Worm (Caenorhabditis elegans) whole organism, L4 larva: ENCODE data around the gene M03A1.8.

Experiments
- F49E8.2 ChIP-seq: sonication (generic microtip); optimal IDR thresholded peaks from 2 replicates; lab custom pipeline; 2016; ENCODE audit warnings: missing compliant biosample characterization, mild to moderate bottlenecking, missing genetic modification characterization, borderline replicate concordance
- T20F7.1 ChIP-seq: fragments of 200-800 bp; sonication (Bioruptor generic); optimal IDR thresholded peaks from 2 replicates; lab custom pipeline; 2018; ENCODE audit warnings: mild to moderate bottlenecking, missing genetic modification characterization, missing compliant biosample characterization
- T26A8.4 ChIP-seq: fragments of 200-800 bp; sonication (Bioruptor generic); IDR thresholded peaks from 2 replicates; pipeline ENCODE4 v1.3.6; 2022; ENCODE audit warnings: missing genetic modification characterization, missing compliant biosample characterization
- aha-1 ChIP-seq: fragments of 150-350 bp; peaks from one replicate; lab custom pipeline; 2014; ENCODE audit warnings: missing biosample characterization, missing genetic modification characterization
- aly-2 ChIP-seq: sonication (generic microtip); optimal IDR thresholded peaks from 2 replicates; lab custom pipeline; 2018; ENCODE audit warnings: missing biosample characterization, missing genetic modification characterization
- ceh-20 ChIP-seq: fragments of 200-800 bp; sonication (Bioruptor generic); IDR thresholded peaks from 2 replicates; pipeline ENCODE4 v1.3.6; 2022; ENCODE audit warnings: missing genetic modification reagents, missing genetic modification characterization, missing compliant biosample characterization
- ceh-32 ChIP-seq: sonication (generic microtip); optimal IDR thresholded peaks from 2 replicates; lab custom pipeline; 2016; ENCODE audit warnings: mild to moderate bottlenecking, missing genetic modification characterization, missing compliant biosample characterization; ENCODE audit not compliant: poor library complexity
- ces-1 ChIP-seq: fragments of 150-350 bp; sonication (generic microtip); optimal IDR thresholded peaks from 4 replicates; lab custom pipeline; 2014; ENCODE audit warnings: missing biosample characterization, missing genetic modification reagents, missing genetic modification characterization
- cey-2 ChIP-seq: sonication (generic microtip); optimal IDR thresholded peaks from 3 replicates; lab custom pipeline; 2017; ENCODE audit warnings: missing genetic modification characterization, mild to moderate bottlenecking, missing compliant biosample characterization, antibody characterized with exemption, borderline replicate concordance; ENCODE audit not compliant: insufficient read depth
- dmd-9 ChIP-seq: fragments of 200-800 bp; sonication (Bioruptor generic); IDR thresholded peaks from 2 replicates; pipeline ENCODE4 v1.3.6; 2022; ENCODE audit warnings: missing genetic modification reagents, missing genetic modification characterization, missing compliant biosample characterization
- duxl-1 ChIP-seq: sonication (generic microtip); optimal IDR thresholded peaks from 2 replicates; lab custom pipeline; 2016; ENCODE audit warnings: mild to moderate bottlenecking, missing genetic modification characterization, moderate library complexity, missing compliant biosample characterization; ENCODE audit not compliant: poor library complexity
- egl-43 ChIP-seq: fragments of 200-800 bp; sonication (Bioruptor generic); IDR thresholded peaks from 2 replicates; pipeline ENCODE4 v1.3.6; 2022; ENCODE audit warnings: missing genetic modification reagents, missing genetic modification characterization, missing compliant biosample characterization
- gei-8 ChIP-seq: fragments of 200-800 bp; sonication (Bioruptor generic); optimal IDR thresholded peaks from 2 replicates; lab custom pipeline; 2018; ENCODE audit warnings: mild to moderate bottlenecking, missing genetic modification characterization, missing compliant biosample characterization
- hlh-30 ChIP-seq: sonication (generic microtip); optimal IDR thresholded peaks from 2 replicates; lab custom pipeline; 2017; ENCODE audit warnings: antibody characterized with exemption, mild to moderate bottlenecking, missing genetic modification characterization, missing compliant biosample characterization; ENCODE audit not compliant: insufficient read depth
- hmg-1.1 ChIP-seq: fragments of 200-800 bp; sonication (Bioruptor generic); IDR thresholded peaks from 2 replicates; pipeline ENCODE4 v1.3.6; 2022; ENCODE audit warnings: missing genetic modification reagents, missing genetic modification characterization, missing compliant biosample characterization
- lim-7 ChIP-seq: fragments of 200-800 bp; sonication (Bioruptor generic); IDR thresholded peaks from 2 replicates; pipeline ENCODE4 v1.3.6; 2022; ENCODE audit warnings: missing genetic modification characterization, missing compliant biosample characterization
- lin-15B ChIP-seq: fragments of 150-350 bp; sonication (generic microtip); optimal IDR thresholded peaks from 3 replicates; lab custom pipeline; 2014; ENCODE audit warnings: missing biosample characterization, missing genetic modification characterization
- lin-29 ChIP-seq: fragments of 200-800 bp; sonication (Bioruptor generic); IDR thresholded peaks from 2 replicates; pipeline ENCODE4 v1.3.6; 2022; ENCODE audit warnings: missing genetic modification reagents, missing genetic modification characterization, missing compliant biosample characterization
- lir-3 ChIP-seq: sonication (generic microtip); optimal IDR thresholded peaks from 2 replicates; lab custom pipeline; 2016; ENCODE audit warnings: mild to moderate bottlenecking, missing genetic modification characterization, missing compliant biosample characterization
- madf-5 ChIP-seq, 2 experiments: fragments of 200-800 bp; sonication (Bioruptor generic); IDR thresholded peaks; 2 replicates each; pipeline ENCODE4 v1.3.6; 2022; ENCODE audit warnings: missing compliant biosample characterization in 2 of 2, missing genetic modification characterization in 2 of 2
- mdl-1 ChIP-seq, 2 experiments: fragments of 150-350 bp in 1 of 2; sonication (generic microtip) in 1 of 2; optimal IDR thresholded peaks; 2 replicates each; lab custom pipeline; 2014 to 2017; ENCODE audit warnings: missing biosample characterization in 2 of 2, missing genetic modification characterization in 2 of 2
- mep-1 ChIP-seq: fragments of 150-350 bp; sonication (generic microtip); optimal IDR thresholded peaks from 3 replicates; lab custom pipeline; 2014; ENCODE audit warnings: missing biosample characterization, missing genetic modification characterization
- mxl-2 ChIP-seq: fragments of 200-800 bp; sonication (Bioruptor generic); conservative IDR thresholded peaks from 2 replicates; pipeline ENCODE4 v1.3.6; 2022; ENCODE audit warnings: missing genetic modification reagents, missing genetic modification characterization, missing compliant biosample characterization
- mxl-3 ChIP-seq: fragments of 200-800 bp; sonication (Bioruptor generic); optimal IDR thresholded peaks from 2 replicates; lab custom pipeline; 2018; ENCODE audit warnings: mild to moderate bottlenecking, missing genetic modification characterization, missing compliant biosample characterization
- nhr-11 ChIP-seq: fragments of 150-350 bp; optimal IDR thresholded peaks from 2 replicates; lab custom pipeline; 2014; ENCODE audit warnings: missing biosample characterization, missing genetic modification characterization
- nhr-111 ChIP-seq: fragments of 200-800 bp; sonication (Bioruptor generic); optimal IDR thresholded peaks from 2 replicates; lab custom pipeline; 2018; ENCODE audit warnings: mild to moderate bottlenecking, missing genetic modification characterization, missing compliant biosample characterization
- nhr-237 ChIP-seq: sonication (generic microtip); optimal IDR thresholded peaks from 2 replicates; lab custom pipeline; 2017; ENCODE audit warnings: missing biosample characterization, missing genetic modification characterization
- nhr-28 ChIP-seq: fragments of 150-350 bp; optimal IDR thresholded peaks from 2 replicates; lab custom pipeline; 2014; ENCODE audit warnings: missing biosample characterization, missing genetic modification characterization
- rbr-2 ChIP-seq: sonication (generic microtip); optimal IDR thresholded peaks from 2 replicates; lab custom pipeline; 2016; ENCODE audit warnings: missing genotype, missing genetic modification characterization, missing compliant biosample characterization
- saeg-2 ChIP-seq: fragments of 200-800 bp; sonication (Bioruptor generic); IDR thresholded peaks from 2 replicates; pipeline ENCODE4 v1.3.6; 2022; ENCODE audit warnings: missing genetic modification reagents, missing genetic modification characterization, missing compliant biosample characterization
- set-16 ChIP-seq: fragments of 200-800 bp; sonication (Bioruptor generic); IDR thresholded peaks from 2 replicates; pipeline ENCODE4 v1.3.6; 2022; ENCODE audit warnings: missing genetic modification reagents, missing genetic modification characterization, missing compliant biosample characterization
- tag-97 ChIP-seq: fragments of 200-800 bp; sonication (Bioruptor generic); IDR thresholded peaks from 2 replicates; pipeline ENCODE4 v1.3.6; 2022; ENCODE audit warnings: missing genetic modification characterization, missing compliant biosample characterization
- unc-62 ChIP-seq, 3 experiments: fragments of 150-350 bp in 1 of 3; sonication (generic microtip); optimal IDR thresholded peaks in 2 of 3; peaks in 1 of 3; 1 replicate in 1 of 3; 2 replicates in 2 of 3; lab custom pipeline; 2014 to 2017; ENCODE audit warnings: missing biosample characterization in 3 of 3, missing genetic modification characterization in 3 of 3, missing genetic modification reagents in 3 of 3, missing genotype in 1 of 3
- vab-7 ChIP-seq: fragments of 200-800 bp; sonication (Bioruptor generic); IDR thresholded peaks from 2 replicates; pipeline ENCODE4 v1.3.6; 2022; ENCODE audit warnings: missing genetic modification reagents, missing genetic modification characterization, missing compliant biosample characterization
- zfp-2 ChIP-seq: sonication (generic microtip); optimal IDR thresholded peaks from 2 replicates; lab custom pipeline; 2016; ENCODE audit warnings: mild to moderate bottlenecking, missing genetic modification characterization, missing compliant biosample characterization

M03A1.8 gene

ce11 chrII:4572579-4572978 is 12.4 kb downstream of the M03A1.8 start:
- TF ChIP-seq lin-29 (GFP tag; lab: Robert Waterston, UW) (no peak), vab-7 (GFP tag; lab: Robert Waterston, UW) (no peak), madf-5 (GFP tag; IDR thresholded peaks at IDR 0.05; lab: Robert Waterston, UW) (no peak), tag-97 (no peak), aha-1 (tag; lab: Kevin White, UChicago) (no peak), nhr-111 (no peak), zfp-2 (tag; lab: Kevin White, UChicago) (no peak), hmg-1.1 (GFP tag; lab: Robert Waterston, UW) (no peak), rbr-2 (tag; lab: Kevin White, UChicago) (no peak), T26A8.4 (no peak), cey-2 (tag; lab: Kevin White, UChicago) (no peak), dmd-9 (no peak), duxl-1 (tag; lab: Kevin White, UChicago) (no peak), saeg-2 (GFP tag; lab: Robert Waterston, UW) (no peak), T20F7.1 (GFP tag; lab: Kevin White, UChicago) (no peak), lir-3 (no peak), gei-8 (GFP tag; lab: Kevin White, UChicago) (no peak), set-16 (GFP tag; lab: Robert Waterston, UW) (no peak), nhr-28 (no peak)
- TF ChIP-seq, all 104 proteins: peak for 0

DNA sequence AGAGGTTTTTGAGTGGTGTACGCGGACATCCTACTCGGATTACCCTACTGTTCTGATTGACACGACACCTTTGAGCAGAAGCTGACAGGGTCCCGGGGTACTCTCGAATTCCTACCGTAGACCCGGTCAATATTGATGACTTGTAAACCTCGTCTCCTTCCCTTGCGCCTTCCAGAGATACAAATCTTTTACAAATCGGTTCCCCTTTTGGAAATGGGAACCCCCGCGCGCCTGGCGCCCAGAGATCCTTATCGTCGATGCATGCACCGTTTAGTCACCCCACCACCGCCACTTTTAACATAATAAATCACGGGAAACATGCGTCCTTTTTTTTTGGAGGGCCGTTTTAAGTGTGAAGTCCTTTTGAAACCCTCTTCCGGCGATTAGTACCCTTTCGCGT is 12.9 kb downstream of the M03A1.8 start:
- TF ChIP-seq mxl-2 = 0 out of 2 replicates have a peak, but pooled peaks have one; percentile 4
- TF ChIP-seq aha-1 (tag; lab: Kevin White, UChicago) = peak; percentile 80
- no peak for TF ChIP-seq mxl-3 (GFP tag; lab: Kevin White, UChicago)

DNA sequence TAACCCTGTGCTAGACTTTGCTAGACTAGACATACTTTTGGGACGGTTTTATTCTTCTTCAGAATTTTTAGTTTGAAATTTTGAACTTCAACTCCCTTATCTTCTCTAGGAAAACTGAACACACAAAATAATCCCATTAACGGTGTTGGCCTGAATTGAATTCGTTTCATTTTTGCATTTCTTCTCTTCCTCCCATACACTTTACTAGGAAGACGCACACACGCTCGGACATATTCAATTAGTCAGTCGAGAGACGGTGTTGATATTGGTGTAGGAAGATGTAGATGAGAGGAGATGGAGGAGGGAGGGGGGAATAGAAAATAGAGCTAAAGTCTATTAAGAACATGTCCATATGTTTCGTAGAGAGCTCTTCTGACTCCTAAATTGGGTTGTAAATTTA is 14.5 kb downstream of the M03A1.8 start:
- TF ChIP-seq ces-1 (GFP tag; lab: Kevin White, UChicago) = peak; percentile 88
- TF ChIP-seq mxl-3 (GFP tag; lab: Kevin White, UChicago) = no peak
- no peak for TF ChIP-seq mdl-1 (tag; optimal IDR thresholded peaks at IDR 0.05; lab: Kevin White, UChicago)

DNA sequence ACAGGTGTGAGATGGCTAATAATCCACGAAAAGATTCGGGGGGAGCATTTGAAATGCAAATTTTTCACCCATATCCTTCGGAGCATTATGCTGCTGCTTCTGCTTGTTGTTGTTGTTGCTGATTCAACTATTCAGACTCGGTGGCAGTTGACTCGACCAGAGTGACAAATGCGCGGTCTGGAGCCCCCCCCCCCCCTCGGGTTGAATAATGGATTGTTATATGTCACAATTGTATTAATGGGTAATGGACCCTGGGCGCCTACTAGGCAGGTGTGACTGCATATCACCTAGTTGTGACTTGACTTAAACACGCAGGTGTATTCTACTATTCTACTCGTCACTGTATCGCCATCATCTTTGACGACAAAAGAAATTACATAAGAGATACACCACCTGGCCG is 15.4 kb downstream of the M03A1.8 start:
- TF ChIP-seq vab-7 (GFP tag; lab: Robert Waterston, UW) (no peak), unc-62 (GFP tag; optimal IDR thresholded peaks at IDR 0.05 in 1 of 2; lab: Kevin White, UChicago) (peak in 1 of 2 experiments; percentile 82), unc-62 (tag; optimal IDR thresholded peaks at IDR 0.05; lab: Kevin White, UChicago) (no peak), nhr-11 (tag; lab: Kevin White, UChicago) (no peak), ceh-20 (GFP tag; lab: Robert Waterston, UW) (no peak), egl-43 (GFP tag; lab: Robert Waterston, UW) (no peak), hlh-30 (no peak), gei-8 (GFP tag; lab: Kevin White, UChicago) (no peak), F49E8.2 (no peak)

DNA sequence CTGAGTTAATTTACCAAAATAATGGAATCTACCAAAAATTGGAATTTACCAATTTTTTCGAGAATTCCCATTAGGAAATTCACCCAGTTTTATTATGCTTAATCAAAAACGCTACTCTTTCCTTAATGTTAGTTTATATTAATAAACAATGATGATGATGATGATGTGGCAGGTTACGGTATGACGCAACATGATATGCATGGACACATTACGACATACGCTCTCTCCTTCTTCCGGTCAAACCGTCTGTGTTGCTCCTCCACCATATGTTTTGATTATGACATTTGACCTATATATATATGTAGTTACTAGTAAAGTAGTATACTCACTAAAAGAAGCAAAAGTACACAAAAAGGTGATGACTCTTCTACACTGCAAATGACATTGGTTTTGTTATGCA is 17.3 kb downstream of the M03A1.8 start:
- TF ChIP-seq set-16 (GFP tag; lab: Robert Waterston, UW) = no peak
- no peak for TF ChIP-seq mep-1 (tag; lab: Kevin White, UChicago)

- TF ChIP-seq lin-15B (tag; lab: Kevin White, UChicago) (no peak), duxl-1 (tag; lab: Kevin White, UChicago) (no peak), aly-2 (tag; lab: Kevin White, UChicago) (no peak), nhr-237 (no peak), nhr-11 (tag; lab: Kevin White, UChicago) (no peak), lim-7 (GFP tag; lab: Robert Waterston, UW) (no peak), ceh-32 (tag; lab: Kevin White, UChicago) (no peak)
Measured at ce11 chrII:4579375-4579774, 19.2 kb downstream of the M03A1.8 start.
